Fruit fly (Drosophila melanogaster) whole organism, adult: ENCODE data around the gene CG11593.

Experiments used
- CG7101 ChIP-seq: fragments of 200-800 bp; sonication (Bioruptor generic); optimal IDR thresholded peaks from 2 replicates; lab custom pipeline; 2018; ENCODE audit warnings: missing biosample characterization, mild to moderate bottlenecking, missing genetic modification characterization, moderate library complexity
- kay ChIP-seq: fragments of 200-800 bp; sonication (Bioruptor generic); peaks from one replicate; lab custom pipeline; 2016; ENCODE audit warnings: missing biosample characterization, missing genetic modification characterization, borderline replicate concordance
- tj ChIP-seq: fragments of 200-800 bp; sonication (Bioruptor generic); optimal IDR thresholded peaks from 3 replicates; lab custom pipeline; 2017; ENCODE audit warnings: missing biosample characterization, mild to moderate bottlenecking, missing genetic modification characterization, moderate library complexity

DNA sequence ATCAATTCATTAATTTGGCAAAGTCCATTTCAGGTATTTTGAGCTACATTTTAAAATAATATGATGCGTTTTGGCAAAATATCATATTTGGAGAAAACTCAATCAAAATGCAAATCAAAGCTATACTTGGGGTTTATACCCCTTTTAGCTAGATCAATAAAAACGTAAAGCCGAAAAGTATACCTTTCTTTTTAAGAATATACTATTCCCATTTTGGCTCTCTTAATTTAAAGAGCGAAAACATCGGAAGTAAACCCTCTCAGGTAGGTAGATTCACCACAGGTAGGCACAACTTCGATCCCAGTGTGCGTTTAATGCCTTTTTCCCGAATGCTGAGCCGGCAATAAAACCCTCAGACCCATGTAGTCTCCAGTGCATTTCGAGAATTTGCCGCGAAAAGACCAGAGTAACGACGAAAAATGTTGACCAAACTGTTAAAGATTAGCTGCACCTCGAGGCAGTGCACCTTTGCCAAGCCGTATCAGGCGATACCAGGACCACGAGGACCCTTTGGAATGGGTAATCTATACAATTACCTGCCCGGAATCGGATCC, 21.7 kb upstream of the CG11593 start, which contains the start of gene dib:
- TF ChIP-seq CG7101 (tag; lab: Kevin White, UChicago) (no peak), kay (GFP tag; lab: Kevin White, UChicago) (no peak), tj (peak; percentile 91)
